Fruit fly (Drosophila melanogaster) whole organism, adult: ENCODE results near the gene ex.

Experiments
- CG12768 ChIP-seq: fragments of 200-800 bp; sonication (Bioruptor generic); optimal IDR thresholded peaks from 2 replicates; lab custom pipeline; 2017; ENCODE audit warnings: missing biosample characterization, missing genetic modification characterization, mild to moderate bottlenecking, moderate library complexity, missing genetic modification reagents
- CG5204 ChIP-seq: fragments of 200-800 bp; sonication (Bioruptor generic); optimal IDR thresholded peaks from 2 replicates; lab custom pipeline; 2016; ENCODE audit warnings: missing biosample characterization, missing genetic modification characterization
- CG7045 ChIP-seq: fragments of 200-800 bp; sonication (Bioruptor generic); optimal IDR thresholded peaks from 2 replicates; lab custom pipeline; 2017; ENCODE audit warnings: missing biosample characterization, mild to moderate bottlenecking, missing genetic modification characterization
- CG7101 ChIP-seq: fragments of 200-800 bp; sonication (Bioruptor generic); optimal IDR thresholded peaks from 2 replicates; lab custom pipeline; 2018; ENCODE audit warnings: missing biosample characterization, mild to moderate bottlenecking, missing genetic modification characterization, moderate library complexity
- kay ChIP-seq: fragments of 200-800 bp; sonication (Bioruptor generic); peaks from one replicate; lab custom pipeline; 2016; ENCODE audit warnings: missing biosample characterization, missing genetic modification characterization, borderline replicate concordance

DNA sequence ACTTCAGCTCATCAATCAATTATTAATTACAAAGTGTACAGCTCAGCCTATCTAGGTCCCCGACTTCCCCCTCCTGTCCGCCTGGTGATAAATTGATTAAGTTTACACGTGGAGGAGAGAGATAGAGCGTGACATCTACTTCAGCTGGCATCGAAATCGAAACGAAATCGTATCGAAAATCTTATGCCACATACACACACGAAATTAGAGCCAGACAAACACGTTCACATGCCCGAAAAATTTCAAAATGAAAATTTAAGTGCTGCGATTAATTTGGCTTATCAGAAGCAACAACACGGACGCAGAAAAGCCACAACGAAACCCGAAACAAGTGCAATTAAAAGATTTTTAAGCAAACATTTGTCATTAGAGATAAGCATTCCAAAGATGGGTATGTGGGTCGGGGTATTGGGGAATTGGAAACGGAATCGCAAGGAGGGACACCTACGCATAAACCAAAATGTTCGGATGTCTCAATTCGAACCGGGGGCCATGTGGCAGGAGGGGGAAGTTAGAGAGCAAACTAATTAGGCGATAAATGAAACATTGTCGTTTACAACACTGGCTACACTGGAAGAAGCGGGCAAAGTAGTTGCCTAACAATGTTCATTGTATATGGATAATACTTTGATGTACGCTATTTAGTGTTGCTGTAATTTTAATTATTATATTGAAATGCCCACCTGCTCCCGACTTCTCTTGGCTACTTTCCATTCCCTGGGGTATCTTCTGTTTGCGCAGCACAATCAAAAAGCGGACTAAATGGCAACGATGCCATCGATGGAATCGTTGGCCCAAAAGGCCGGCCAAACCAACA lies 66.8 kb downstream of the ex start:
- TF ChIP-seq CG7045 (GFP tag; lab: Kevin White, UChicago) (no peak), CG5204 (GFP tag; lab: Kevin White, UChicago) (no peak), kay (no peak), CG12768 (no peak), CG7101 (tag; lab: Kevin White, UChicago) (no peak)
